Fruit fly (Drosophila melanogaster) whole organism, prepupa: ENCODE measurements around the gene comm3.
A peak's percentile ranks its signal among the peaks of the same experiment; 100 is the strongest.

Experiments
- Blimp-1 ChIP-seq: fragments of 200-800 bp; sonication (Bioruptor generic); optimal IDR thresholded peaks from 3 replicates; lab custom pipeline; 2017; ENCODE audit warnings: missing biosample characterization, missing genetic modification characterization, mild to moderate bottlenecking, moderate library complexity, missing genetic modification reagents
- CG10669 ChIP-seq: fragments of 200-800 bp; sonication (Bioruptor generic); optimal IDR thresholded peaks from 3 replicates; lab custom pipeline; 2018; ENCODE audit warnings: missing biosample characterization, mild to moderate bottlenecking, missing genetic modification characterization, moderate library complexity
- CG15336 ChIP-seq: fragments of 200-800 bp; sonication (Bioruptor generic); IDR thresholded peaks from 2 replicates; pipeline ENCODE4 v1.3.6; 2022; ENCODE audit warnings: missing biosample characterization, missing genetic modification characterization
- CG1621 ChIP-seq: fragments of 200-800 bp; sonication (Bioruptor generic); optimal IDR thresholded peaks from 3 replicates; lab custom pipeline; 2018; ENCODE audit warnings: missing biosample characterization, mild to moderate bottlenecking, missing genetic modification characterization
- CG3032 ChIP-seq: fragments of 200-800 bp; optimal IDR thresholded peaks from 2 replicates; lab custom pipeline; 2019; ENCODE audit warnings: missing biosample characterization, mild to moderate bottlenecking, missing genetic modification characterization, moderate library complexity
- CG31627 ChIP-seq: fragments of 200-800 bp; sonication (Bioruptor generic); optimal IDR thresholded peaks from 3 replicates; lab custom pipeline; 2016; ENCODE audit warnings: missing biosample characterization, missing genetic modification characterization
- CG34406 ChIP-seq: fragments of 200-800 bp; sonication (Bioruptor generic); optimal IDR thresholded peaks from 3 replicates; lab custom pipeline; 2016; ENCODE audit warnings: missing biosample characterization, missing genetic modification characterization
- CG3919 ChIP-seq: fragments of 200-800 bp; sonication (Bioruptor generic); optimal IDR thresholded peaks from 3 replicates; lab custom pipeline; 2016; ENCODE audit warnings: missing biosample characterization, missing genetic modification characterization
- CG4318 ChIP-seq: fragments of 200-800 bp; sonication (Bioruptor generic); optimal IDR thresholded peaks from 3 replicates; lab custom pipeline; 2017; ENCODE audit warnings: missing biosample characterization, mild to moderate bottlenecking, missing genetic modification characterization
- CG6276 ChIP-seq: fragments of 200-800 bp; sonication (Bioruptor generic); optimal IDR thresholded peaks from 2 replicates; lab custom pipeline; 2017; ENCODE audit warnings: missing biosample characterization, mild to moderate bottlenecking, missing genetic modification characterization
- CG6792 ChIP-seq: fragments of 200-800 bp; sonication (Bioruptor generic); optimal IDR thresholded peaks from 3 replicates; lab custom pipeline; 2016; ENCODE audit warnings: missing biosample characterization, missing genetic modification characterization
- CG6854 ChIP-seq: fragments of 200-800 bp; sonication (Bioruptor generic); optimal IDR thresholded peaks from 2 replicates; lab custom pipeline; 2017; ENCODE audit warnings: missing biosample characterization, mild to moderate bottlenecking, missing genetic modification characterization
- CG7368 ChIP-seq: fragments of 200-800 bp; sonication (Bioruptor generic); optimal IDR thresholded peaks from 3 replicates; lab custom pipeline; 2016; ENCODE audit warnings: missing biosample characterization, missing genetic modification characterization
- CG8119 ChIP-seq: fragments of 200-800 bp; sonication (Bioruptor generic); IDR thresholded peaks from 3 replicates; pipeline ENCODE4 v1.3.6; 2022; ENCODE audit warnings: missing biosample characterization, missing genetic modification characterization
- Eip78C ChIP-seq: fragments of 200-800 bp; sonication (Bioruptor generic); peaks from one replicate; lab custom pipeline; 2016; ENCODE audit warnings: missing biosample characterization, missing genetic modification characterization
- Ets21C ChIP-seq: fragments of 200-800 bp; sonication (Bioruptor generic); optimal IDR thresholded peaks from 3 replicates; lab custom pipeline; 2016; ENCODE audit warnings: missing biosample characterization, missing genetic modification characterization
- Gug ChIP-seq: fragments of 200-800 bp; sonication (Bioruptor generic); IDR thresholded peaks from 2 replicates; pipeline ENCODE4 v1.3.6; 2022; ENCODE audit warnings: missing biosample characterization, missing genetic modification characterization
- Hr39 ChIP-seq: fragments of 200-800 bp; sonication (Bioruptor generic); optimal IDR thresholded peaks from 2 replicates; lab custom pipeline; 2016; ENCODE audit warnings: missing biosample characterization, missing genetic modification characterization
- Lpt ChIP-seq: fragments of 200-800 bp; sonication (Bioruptor generic); optimal IDR thresholded peaks from 3 replicates; lab custom pipeline; 2016; ENCODE audit warnings: missing biosample characterization, missing genetic modification characterization
- Met ChIP-seq: fragments of 200-800 bp; sonication (Bioruptor generic); optimal IDR thresholded peaks from 3 replicates; lab custom pipeline; 2016; ENCODE audit warnings: missing biosample characterization, missing genetic modification characterization
- OdsH ChIP-seq: fragments of 200-800 bp; sonication (Bioruptor generic); optimal IDR thresholded peaks from 3 replicates; lab custom pipeline; 2016; ENCODE audit warnings: missing biosample characterization, missing genetic modification characterization
- Smox ChIP-seq: fragments of 200-800 bp; sonication (Bioruptor generic); optimal IDR thresholded peaks from 3 replicates; lab custom pipeline; 2016; ENCODE audit warnings: missing biosample characterization, missing genetic modification characterization
- Sox102F ChIP-seq: fragments of 200-800 bp; sonication (Bioruptor generic); optimal IDR thresholded peaks from 2 replicates; lab custom pipeline; 2016; ENCODE audit warnings: missing biosample characterization, mild to moderate bottlenecking, missing genetic modification characterization
- Sox14 ChIP-seq: fragments of 200-800 bp; sonication (Bioruptor generic); optimal IDR thresholded peaks from 3 replicates; lab custom pipeline; 2016; ENCODE audit warnings: missing biosample characterization, missing genetic modification characterization
- Sox15 ChIP-seq: fragments of 200-800 bp; sonication (Bioruptor generic); optimal IDR thresholded peaks from 3 replicates; lab custom pipeline; 2016; ENCODE audit warnings: missing biosample characterization, missing genetic modification characterization
- acj6 ChIP-seq: fragments of 200-800 bp; sonication (Bioruptor generic); optimal IDR thresholded peaks from 3 replicates; lab custom pipeline; 2016; ENCODE audit warnings: missing biosample characterization, missing genetic modification characterization
- cyc ChIP-seq: fragments of 200-800 bp; sonication (Bioruptor generic); optimal IDR thresholded peaks from 3 replicates; lab custom pipeline; 2016; ENCODE audit warnings: missing biosample characterization, missing genetic modification characterization
- fd59A ChIP-seq: fragments of 200-800 bp; sonication (Bioruptor generic); optimal IDR thresholded peaks from 2 replicates; lab custom pipeline; 2017; ENCODE audit warnings: missing biosample characterization, mild to moderate bottlenecking, missing genetic modification characterization, missing genetic modification reagents
- fd85E ChIP-seq: fragments of 200-800 bp; sonication (Bioruptor generic); optimal IDR thresholded peaks from 3 replicates; lab custom pipeline; 2016; ENCODE audit warnings: missing biosample characterization, missing genetic modification characterization
- lz ChIP-seq: fragments of 200-800 bp; sonication (Bioruptor generic); optimal IDR thresholded peaks from 3 replicates; lab custom pipeline; 2016; ENCODE audit warnings: missing biosample characterization, missing genetic modification characterization
- net ChIP-seq: fragments of 200-800 bp; sonication (Bioruptor generic); optimal IDR thresholded peaks from 3 replicates; lab custom pipeline; 2016; ENCODE audit warnings: missing biosample characterization, missing genetic modification characterization
- pdm3 ChIP-seq: fragments of 200-800 bp; sonication (Bioruptor generic); optimal IDR thresholded peaks from 3 replicates; lab custom pipeline; 2016; ENCODE audit warnings: missing biosample characterization, missing genetic modification characterization
- spab ChIP-seq: fragments of 200-800 bp; sonication (Bioruptor generic); optimal IDR thresholded peaks from 2 replicates; lab custom pipeline; 2017; ENCODE audit warnings: missing biosample characterization, mild to moderate bottlenecking, missing genetic modification characterization, missing genetic modification reagents
- topi ChIP-seq: fragments of 200-800 bp; sonication (Bioruptor generic); optimal IDR thresholded peaks from 3 replicates; lab custom pipeline; 2016; ENCODE audit warnings: missing biosample characterization, missing genetic modification characterization
- vri ChIP-seq: fragments of 200-800 bp; sonication (Bioruptor generic); optimal IDR thresholded peaks from 3 replicates; lab custom pipeline; 2016; ENCODE audit warnings: missing biosample characterization, mild to moderate bottlenecking, missing genetic modification characterization

The comm3 gene

DNA sequence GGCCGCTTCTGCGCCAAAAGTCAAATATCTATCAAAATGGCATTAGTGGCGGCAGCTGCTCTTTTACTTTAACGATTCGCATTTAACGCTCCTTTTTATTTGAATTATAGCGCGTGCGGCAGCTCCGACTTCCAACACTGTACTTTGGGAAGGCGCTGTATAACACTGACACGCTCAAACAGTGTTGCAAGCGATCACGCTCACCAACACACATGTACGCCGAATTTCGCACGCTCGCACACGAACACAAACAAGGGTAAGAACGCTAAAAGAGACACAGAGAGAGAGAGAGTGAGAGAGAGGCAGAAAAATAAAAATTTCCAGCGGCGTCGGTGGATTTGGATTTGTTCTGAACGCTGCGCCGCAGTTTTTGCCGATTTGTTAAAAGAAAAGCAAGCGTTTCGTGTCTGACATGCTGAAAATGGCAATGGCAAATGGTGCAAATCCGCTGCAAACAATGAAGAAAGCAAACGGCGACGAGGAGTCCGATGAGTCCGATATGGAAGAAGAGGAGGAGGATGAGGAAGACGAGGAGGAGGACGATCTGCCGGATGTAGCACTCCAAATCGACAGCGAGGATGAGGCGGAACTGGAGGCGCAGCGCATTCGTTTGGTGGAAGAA is 27.8 kb downstream of the comm3 start, which contains the start of gene Phs (continued):
- TF ChIP-seq CG10669 (GFP tag; lab: Kevin White, UChicago) (peak; percentile 65), CG6854 (peak; percentile 45), CG15336 (GFP tag; lab: Robert Waterston, UW) (no peak; the same call in 1 of the 2 replicates), cyc (GFP tag; lab: Kevin White, UChicago) (peak; percentile 87), Met (peak; percentile 77), spab (GFP tag; lab: Kevin White, UChicago) (peak; percentile 15), vri (GFP tag; lab: Kevin White, UChicago) (peak; percentile 81), fd85E (peak; percentile 65), CG8119 (GFP tag; lab: Robert Waterston, UW) (no peak), CG6276 (GFP tag; lab: Kevin White, UChicago) (no peak), CG3032 (peak; percentile 42), OdsH (GFP tag; lab: Kevin White, UChicago) (peak; percentile 72), Smox (peak; percentile 58)

DNA sequence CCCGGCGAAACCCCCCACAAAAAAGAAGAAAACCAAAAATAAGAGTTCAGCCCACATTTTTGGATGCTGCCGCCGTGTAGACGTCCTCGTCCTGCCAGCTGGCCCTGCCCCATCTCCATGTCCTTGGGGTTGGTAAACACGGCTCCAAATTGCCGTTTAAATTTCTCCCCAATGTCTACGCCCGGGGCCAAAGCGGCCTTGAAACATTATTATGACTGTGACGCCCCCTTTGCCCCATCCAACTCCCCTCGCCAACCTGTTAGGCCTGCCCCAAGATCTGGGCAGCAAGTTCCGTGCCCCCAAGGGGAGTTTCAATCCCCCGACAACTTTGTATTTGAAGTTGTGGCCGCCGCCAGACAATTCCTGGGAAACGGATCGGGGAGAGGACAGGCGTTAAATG is 30.7 kb downstream of the comm3 start:
- TF ChIP-seq Gug (GFP tag; lab: Robert Waterston, UW) = no peak
- no peak for TF ChIP-seq CG31627 (GFP tag; lab: Kevin White, UChicago)
- TF ChIP-seq CG4318 (GFP tag; lab: Kevin White, UChicago) = no peak
- no peak for TF ChIP-seq net (GFP tag; lab: Kevin White, UChicago)
- no peak for TF ChIP-seq Blimp-1 (GFP tag; lab: Kevin White, UChicago)
- no peak for TF ChIP-seq vri (GFP tag; lab: Kevin White, UChicago)

DNA sequence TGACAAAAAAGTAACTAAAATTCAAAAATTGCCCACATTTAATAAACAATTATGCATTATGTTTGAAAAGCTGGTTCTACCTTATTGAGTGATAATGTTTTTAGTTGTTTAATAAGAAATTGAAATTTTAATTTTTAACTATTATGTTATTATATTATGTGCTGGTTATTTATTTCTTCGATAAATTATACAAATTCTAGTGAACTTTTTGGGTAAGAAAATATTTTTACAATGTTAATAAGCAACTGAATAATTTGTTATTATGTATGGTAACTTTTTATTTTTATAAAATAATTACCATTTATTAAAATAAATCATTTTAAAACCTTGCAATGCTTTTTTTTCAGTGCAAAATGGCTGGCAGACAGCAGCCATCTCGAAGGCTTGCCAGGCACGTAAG is 31.1 kb downstream of the comm3 start:
- TF ChIP-seq pdm3 (GFP tag; lab: Kevin White, UChicago) (no peak), fd59A (GFP tag; lab: Kevin White, UChicago) (no peak), cyc (GFP tag; lab: Kevin White, UChicago) (no peak), Blimp-1 (GFP tag; lab: Kevin White, UChicago) (no peak), CG3919 (GFP tag; lab: Kevin White, UChicago) (no peak), CG1621 (tag; lab: Kevin White, UChicago) (no peak), CG34406 (GFP tag; lab: Kevin White, UChicago) (no peak), CG15336 (GFP tag; lab: Robert Waterston, UW) (no peak), Ets21C (no peak), CG7368 (no peak), Sox102F (GFP tag; lab: Kevin White, UChicago) (no peak), acj6 (GFP tag; lab: Kevin White, UChicago) (no peak), CG6792 (GFP tag; lab: Kevin White, UChicago) (no peak), topi (no peak), Sox15 (GFP tag; lab: Kevin White, UChicago) (no peak), CG4318 (GFP tag; lab: Kevin White, UChicago) (no peak), lz (no peak), net (GFP tag; lab: Kevin White, UChicago) (no peak)

DNA sequence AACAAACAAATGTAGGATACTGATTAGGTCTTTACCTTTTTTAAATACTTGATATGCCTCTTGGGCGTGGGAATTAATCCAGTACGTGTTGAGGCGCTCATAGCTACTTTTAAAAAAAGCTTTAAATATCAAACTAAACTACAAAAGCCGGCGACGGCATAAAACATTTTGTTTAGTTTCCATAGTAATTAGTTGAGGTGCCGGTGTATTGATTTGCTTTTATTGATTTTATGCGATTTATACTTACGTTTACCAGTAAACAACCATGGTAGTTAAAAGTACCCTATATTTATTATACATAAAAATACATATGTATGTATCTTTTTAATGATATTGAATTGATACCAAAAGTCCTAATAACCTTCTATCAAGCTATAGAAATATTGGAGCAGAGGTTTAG is 34.8 kb downstream of the comm3 start, which contains the start of gene CG13449:
CG13449 (minus strand) TSS at position 101 of the 400 bp plus-strand sequence.
- TF ChIP-seq CG6854 (no peak), fd59A (GFP tag; lab: Kevin White, UChicago) (no peak), Lpt (no peak), CG31627 (GFP tag; lab: Kevin White, UChicago) (no peak)

DNA sequence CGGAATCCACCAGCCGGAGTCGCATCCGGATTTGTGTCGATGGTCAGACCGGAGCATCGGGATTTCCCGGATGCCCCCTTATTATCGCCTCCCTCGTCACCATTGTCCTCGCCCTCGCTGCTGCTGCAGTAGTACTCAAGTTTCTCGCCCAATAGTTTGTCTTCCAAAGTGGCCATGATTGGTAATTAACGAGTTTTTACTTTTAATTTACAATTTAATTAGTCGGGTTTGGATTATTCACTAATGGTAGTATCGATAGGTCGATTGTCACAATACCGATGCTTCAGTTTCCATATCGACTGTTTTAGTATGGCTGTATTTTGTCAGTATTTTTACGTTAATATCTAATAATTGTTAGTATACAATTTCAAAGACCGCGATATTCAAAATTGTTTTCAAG is 37.5 kb downstream of the comm3 start, which contains the start of gene CG7650:
CG7650 (minus strand) TSS at position 278 of the 400 bp plus-strand sequence.
- TF ChIP-seq cyc (GFP tag; lab: Kevin White, UChicago) = no peak
- peak; percentile 86 for TF ChIP-seq CG1621 (tag; lab: Kevin White, UChicago)
- TF ChIP-seq Sox14 = peak; percentile 3
- TF ChIP-seq Eip78C (GFP tag; lab: Kevin White, UChicago) = no peak
- TF ChIP-seq net (GFP tag; lab: Kevin White, UChicago) = no peak
- no peak for TF ChIP-seq Hr39 (GFP tag; lab: Kevin White, UChicago)
